Worm (Caenorhabditis elegans): Measurements from ENCODE around the gene acr-3.

- TF ChIP-seq sea-1 (GFP tag; conservative IDR thresholded peaks at IDR 0.05) (no peak), ama-1 (optimal IDR thresholded peaks at IDR 0.05) (no peak), ets-7 (tag; optimal IDR thresholded peaks at IDR 0.05) (no peak), hmg-4 (GFP tag; optimal IDR thresholded peaks at IDR 0.05) (no peak), flt-1 (GFP tag; IDR thresholded peaks at IDR 0.05) (no peak), scrt-1 (GFP tag; IDR thresholded peaks at IDR 0.05) (no peak)
These were observed 13.6 kb downstream of the acr-3 start, which contains the start of gene smf-1 for ce11 chrX:6722966-6723365.
